Worm (Caenorhabditis elegans): ENCODE results near the gene rgs-5.

The rgs-5 gene

ce11 chrIII:5663521-5663920 is 34.8 kb upstream of the rgs-5 start (continued):
- no peak for TF ChIP-seq ztf-3 (GFP tag; optimal IDR thresholded peaks at IDR 0.05)
- peak; percentile 86 for TF ChIP-seq dox-1 (GFP tag; IDR thresholded peaks at IDR 0.05)
- no peak for TF ChIP-seq zim-3 (tag; optimal IDR thresholded peaks at IDR 0.05)
- TF ChIP-seq mes-4 (tag; optimal IDR thresholded peaks at IDR 0.05) = no peak
- TF ChIP-seq F39B2.1 (GFP tag; IDR thresholded peaks at IDR 0.05) = no peak
- peak; percentile 72; the same call in 1 of the 2 replicates for TF ChIP-seq pbrm-1 (GFP tag; IDR thresholded peaks at IDR 0.05)
- TF ChIP-seq F22D6.2 (tag; optimal IDR thresholded peaks at IDR 0.05) = no peak
- TF ChIP-seq F10E7.11 (tag; optimal IDR thresholded peaks at IDR 0.05) = no peak
- TF ChIP-seq F52B5.7 (tag; optimal IDR thresholded peaks at IDR 0.05) = no peak
- TF ChIP-seq fkh-3 (tag; optimal IDR thresholded peaks at IDR 0.05) = no peak
- TF ChIP-seq ztf-28 (GFP tag; IDR thresholded peaks at IDR 0.05) = no peak
- TF ChIP-seq chd-7 (tag; optimal IDR thresholded peaks at IDR 0.05) = no peak
- peak; percentile 77; the same call in 1 of the 2 replicates for TF ChIP-seq ekl-4 (GFP tag; IDR thresholded peaks at IDR 0.05)
- TF ChIP-seq efl-1 (GFP tag; optimal IDR thresholded peaks at IDR 0.05) = peak; percentile 100
- TF ChIP-seq T07F8.4 (tag; optimal IDR thresholded peaks at IDR 0.05) = no peak
- peak; percentile 85 for TF ChIP-seq B0019.2 (GFP tag; conservative IDR thresholded peaks at IDR 0.05)
- TF ChIP-seq die-1 (tag; optimal IDR thresholded peaks at IDR 0.05) = no peak
- TF ChIP-seq nfya-1 (tag; optimal IDR thresholded peaks at IDR 0.05; ENCODE audit: borderline replicate concordance, insufficient read depth) = no peak
- no peak for TF ChIP-seq ztf-6 (GFP tag; IDR thresholded peaks at IDR 0.05)
- TF ChIP-seq egl-44 (GFP tag; IDR thresholded peaks at IDR 0.05) = no peak
- TF ChIP-seq snpc-1.3 (tag; optimal IDR thresholded peaks at IDR 0.05; ENCODE audit: insufficient read depth) = peak; percentile 66
- TF ChIP-seq cebp-1 (GFP tag; IDR thresholded peaks at IDR 0.05) = no peak
- no peak for TF ChIP-seq cebp-1 (tag; optimal IDR thresholded peaks at IDR 0.05)
- TF ChIP-seq attf-5 (GFP tag; optimal IDR thresholded peaks at IDR 0.05) = no peak
- no peak; the same call in 1 of the 2 replicates for TF ChIP-seq lir-1 (GFP tag; conservative IDR thresholded peaks at IDR 0.05)
- no peak for TF ChIP-seq gei-17 (GFP tag; optimal IDR thresholded peaks at IDR 0.05)
- TF ChIP-seq nhr-80 (tag; optimal IDR thresholded peaks at IDR 0.05) = no peak
- TF ChIP-seq mel-28 (tag; optimal IDR thresholded peaks at IDR 0.05; ENCODE audit: borderline replicate concordance) = no peak
- peak; percentile 97 for TF ChIP-seq ceh-91 (GFP tag; IDR thresholded peaks at IDR 0.05)
- TF ChIP-seq madf-10 (tag; optimal IDR thresholded peaks at IDR 0.05) = no peak
- TF ChIP-seq ceh-100 (GFP tag; IDR thresholded peaks at IDR 0.05) = peak; percentile 39
- no peak for TF ChIP-seq unc-62 (GFP tag; optimal IDR thresholded peaks at IDR 0.05)
- no peak for TF ChIP-seq lin-40 (tag; optimal IDR thresholded peaks at IDR 0.05)
- no peak for TF ChIP-seq bed-2 (GFP tag; IDR thresholded peaks at IDR 0.05)
- no peak for TF ChIP-seq let-607 (tag; optimal IDR thresholded peaks at IDR 0.05)

DNA sequence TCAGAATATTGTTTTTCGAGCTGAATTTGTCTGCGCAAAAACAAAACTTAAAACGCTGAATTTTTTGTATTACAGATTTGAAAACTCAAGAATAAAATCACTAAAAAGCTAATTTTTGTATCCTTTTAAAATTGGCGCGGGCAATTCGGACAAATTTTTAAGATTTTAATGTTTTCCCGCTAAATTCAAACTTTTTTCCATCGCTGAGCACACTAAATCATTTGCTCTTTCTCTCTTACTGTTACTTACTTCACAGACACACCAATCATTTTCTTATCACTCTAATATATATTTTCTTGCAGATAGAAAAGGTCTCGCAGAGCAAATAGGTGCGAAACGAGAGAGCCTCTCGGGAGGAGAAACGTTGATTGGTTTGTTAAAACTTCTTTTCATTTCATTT is 34.4 kb upstream of the rgs-5 start, which contains the start of gene par-3:
TSS of gene par-3 (plus strand) at position 301 of the 400 bp plus-strand sequence.
- TF ChIP-seq nhr-80 (tag; optimal IDR thresholded peaks at IDR 0.05) = peak; percentile 15
- no peak for TF ChIP-seq gei-17 (GFP tag; optimal IDR thresholded peaks at IDR 0.05)

- TF ChIP-seq tbp1 (GFP tag; optimal IDR thresholded peaks at IDR 0.05) = no peak
- no peak for TF ChIP-seq rcor-1 (GFP tag; IDR thresholded peaks at IDR 0.05)
- TF ChIP-seq F10E7.11 (tag; optimal IDR thresholded peaks at IDR 0.05) = no peak
- TF ChIP-seq lsl-1 (GFP tag; optimal IDR thresholded peaks at IDR 0.05) = no peak
- no peak for TF ChIP-seq F23B12.7 (tag; optimal IDR thresholded peaks at IDR 0.05; ENCODE audit: insufficient read depth)
- TF ChIP-seq K11D2.4 (GFP tag; IDR thresholded peaks at IDR 0.05) = no peak
- no peak for TF ChIP-seq madf-3 (GFP tag; IDR thresholded peaks at IDR 0.05)
- no peak for TF ChIP-seq madf-10 (tag; optimal IDR thresholded peaks at IDR 0.05)
- TF ChIP-seq efl-1 (GFP tag; optimal IDR thresholded peaks at IDR 0.05) = no peak
- no peak for TF ChIP-seq egl-18 (GFP tag; IDR thresholded peaks at IDR 0.05)
- TF ChIP-seq dpl-1 (GFP tag; optimal IDR thresholded peaks at IDR 0.05) = no peak
- TF ChIP-seq snpc-3.4 (tag; optimal IDR thresholded peaks at IDR 0.05) = no peak
- TF ChIP-seq let-607 (tag; optimal IDR thresholded peaks at IDR 0.05) = no peak
- TF ChIP-seq Y53F4B.3 (GFP tag; IDR thresholded peaks at IDR 0.05) = no peak
- TF ChIP-seq unc-130 (GFP tag; optimal IDR thresholded peaks at IDR 0.05) = no peak
- TF ChIP-seq gei-17 (GFP tag; optimal IDR thresholded peaks at IDR 0.05) = no peak
- TF ChIP-seq ztf-18 (tag; optimal IDR thresholded peaks at IDR 0.05) = no peak
These were observed 33.1 kb upstream of the rgs-5 start for ce11 chrIII:5665278-5665677.
